Fruit fly (Drosophila melanogaster): Measurements from ENCODE around the gene CG11964.

The CG11964 gene

dm6 chr3R:8945502-8946324 is 893 bp upstream of the CG11964 start (continued):
- TF ChIP-seq pzg (GFP tag; optimal IDR thresholded peaks at IDR 0.05) (no peak), CG7928 (GFP tag; optimal IDR thresholded peaks at IDR 0.05) (peak; percentile 34), CG15696 (tag; optimal IDR thresholded peaks at IDR 0.05) (peak; percentile 28), pita (GFP tag; optimal IDR thresholded peaks at IDR 0.05) (no peak), Taf1 (GFP tag; IDR thresholded peaks at IDR 0.05) (no peak), CG31388 (GFP tag; optimal IDR thresholded peaks at IDR 0.05) (peak; percentile 27), twi (tag; optimal IDR thresholded peaks at IDR 0.05) (peak; percentile 70), pros (GFP tag; optimal IDR thresholded peaks at IDR 0.05) (peak; percentile 80), CoRest (tag; optimal IDR thresholded peaks at IDR 0.05) (peak; percentile 92), CG3995 (GFP tag; optimal IDR thresholded peaks at IDR 0.05) (peak; percentile 16), dysf (GFP tag; IDR thresholded peaks at IDR 0.05) (peak; percentile 92), ase (GFP tag; IDR thresholded peaks at IDR 0.05) (0 out of 3 replicates have a peak, but pooled peaks have one; percentile 51), Side (GFP tag; optimal IDR thresholded peaks at IDR 0.05) (no peak), fd102C (GFP tag; optimal IDR thresholded peaks at IDR 0.05) (no peak), Mes4 (GFP tag; optimal IDR thresholded peaks at IDR 0.05) (no peak), Usf (GFP tag; optimal IDR thresholded peaks at IDR 0.05) (peak; percentile 63), Hr3 (GFP tag; optimal IDR thresholded peaks at IDR 0.05) (peak; percentile 83), peb (GFP tag; IDR thresholded peaks at IDR 0.05) (peak; percentile 37; the same call in 1 of the 2 replicates), CG14710 (tag; optimal IDR thresholded peaks at IDR 0.05) (peak; percentile 81), gt (GFP tag; IDR thresholded peaks at IDR 0.05) (peak; percentile 48; the same call in 1 of the 2 replicates), trem (tag; optimal IDR thresholded peaks at IDR 0.05) (peak; percentile 66), crp (GFP tag; optimal IDR thresholded peaks at IDR 0.05) (peak in 1 of 2 experiments; percentile 22), CG10209 (GFP tag; optimal IDR thresholded peaks at IDR 0.05) (peak; percentile 78), D19B (GFP tag; optimal IDR thresholded peaks at IDR 0.05) (peak; percentile 25), ems (GFP tag; optimal IDR thresholded peaks at IDR 0.05) (peak; percentile 33), CG12104 (GFP tag; optimal IDR thresholded peaks at IDR 0.05) (peak; percentile 73), CG6654 (GFP tag; optimal IDR thresholded peaks at IDR 0.05) (peak; percentile 68), unc-4 (GFP tag; IDR thresholded peaks at IDR 0.05; ENCODE audit: partially characterized antibody) (no peak), eve (GFP tag; optimal IDR thresholded peaks at IDR 0.05) (no peak), CG11247 (GFP tag; IDR thresholded peaks at IDR 0.05) (peak; percentile 64; the same call in 1 of the 2 replicates), Max (GFP tag; optimal IDR thresholded peaks at IDR 0.05) (peak; percentile 65), dati (GFP tag; IDR thresholded peaks at IDR 0.05) (no peak), Lim3 (GFP tag; IDR thresholded peaks at IDR 0.05) (no peak), CG15269 (tag; optimal IDR thresholded peaks at IDR 0.05) (peak; percentile 94), CG16813 (GFP tag; IDR thresholded peaks at IDR 0.05; ENCODE audit: partially characterized antibody) (no peak), CG11560 (tag; IDR thresholded peaks at IDR 0.05) (peak; percentile 33; the same call in 1 of the 3 replicates), CG17361 (GFP tag; IDR thresholded peaks at IDR 0.05) (peak; percentile 92), Nf-YB (GFP tag; optimal IDR thresholded peaks at IDR 0.05) (peak; percentile 71), CG13287 (GFP tag; IDR thresholded peaks at IDR 0.05; ENCODE audit: partially characterized antibody) (no peak), Opbp (GFP tag; IDR thresholded peaks at IDR 0.05; ENCODE audit: partially characterized antibody) (no peak; the same call in 2 of the 3 replicates), CG10431 (GFP tag; optimal IDR thresholded peaks at IDR 0.05) (peak; percentile 80), Dp (GFP tag; optimal IDR thresholded peaks at IDR 0.05) (no peak), Dref (GFP tag; IDR thresholded peaks at IDR 0.05) (no peak), fru (optimal IDR thresholded peaks at IDR 0.05) (no peak), NK7.1 (GFP tag; optimal IDR thresholded peaks at IDR 0.05) (no peak), Elba2 (GFP tag; optimal IDR thresholded peaks at IDR 0.05) (no peak), HLH4C (GFP tag; IDR thresholded peaks at IDR 0.05; ENCODE audit: partially characterized antibody) (no peak), ttk (GFP tag; IDR thresholded peaks at IDR 0.05) (peak; percentile 74), slou (GFP tag; optimal IDR thresholded peaks at IDR 0.05) (peak; percentile 8)

All from whole organism, embryonic.